Fruit fly (Drosophila melanogaster) whole organism, larva: ENCODE results near the gene CG5984.

Experiments
- noc ChIP-seq: fragments of 200-800 bp; sonication (Bioruptor generic); optimal IDR thresholded peaks from 3 replicates; lab custom pipeline; 2019; ENCODE audit warnings: missing biosample characterization, mild to moderate bottlenecking, missing genetic modification characterization, moderate library complexity

CG5984 gene

DNA sequence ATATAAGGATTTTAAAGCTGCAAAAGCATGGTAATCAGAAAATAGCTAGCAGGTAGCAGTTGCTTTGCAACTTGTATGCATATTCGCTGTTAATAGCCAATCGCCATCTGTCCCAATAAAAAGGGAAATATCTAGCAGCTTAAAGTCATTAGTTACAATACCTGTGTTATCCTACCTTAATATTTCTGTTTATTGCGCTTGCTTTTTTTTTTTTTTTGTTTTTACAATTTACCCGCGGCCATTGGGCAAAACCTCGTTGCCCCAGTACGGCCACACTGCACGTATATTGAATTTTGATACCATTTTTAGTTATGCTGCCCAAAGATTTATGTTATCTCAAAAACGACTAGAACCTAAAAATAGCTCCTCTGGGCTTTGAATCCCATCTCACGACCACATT is 24.4 kb upstream of the CG5984 start:
- no peak for TF ChIP-seq noc (tag; lab: Kevin White, UChicago)

DNA sequence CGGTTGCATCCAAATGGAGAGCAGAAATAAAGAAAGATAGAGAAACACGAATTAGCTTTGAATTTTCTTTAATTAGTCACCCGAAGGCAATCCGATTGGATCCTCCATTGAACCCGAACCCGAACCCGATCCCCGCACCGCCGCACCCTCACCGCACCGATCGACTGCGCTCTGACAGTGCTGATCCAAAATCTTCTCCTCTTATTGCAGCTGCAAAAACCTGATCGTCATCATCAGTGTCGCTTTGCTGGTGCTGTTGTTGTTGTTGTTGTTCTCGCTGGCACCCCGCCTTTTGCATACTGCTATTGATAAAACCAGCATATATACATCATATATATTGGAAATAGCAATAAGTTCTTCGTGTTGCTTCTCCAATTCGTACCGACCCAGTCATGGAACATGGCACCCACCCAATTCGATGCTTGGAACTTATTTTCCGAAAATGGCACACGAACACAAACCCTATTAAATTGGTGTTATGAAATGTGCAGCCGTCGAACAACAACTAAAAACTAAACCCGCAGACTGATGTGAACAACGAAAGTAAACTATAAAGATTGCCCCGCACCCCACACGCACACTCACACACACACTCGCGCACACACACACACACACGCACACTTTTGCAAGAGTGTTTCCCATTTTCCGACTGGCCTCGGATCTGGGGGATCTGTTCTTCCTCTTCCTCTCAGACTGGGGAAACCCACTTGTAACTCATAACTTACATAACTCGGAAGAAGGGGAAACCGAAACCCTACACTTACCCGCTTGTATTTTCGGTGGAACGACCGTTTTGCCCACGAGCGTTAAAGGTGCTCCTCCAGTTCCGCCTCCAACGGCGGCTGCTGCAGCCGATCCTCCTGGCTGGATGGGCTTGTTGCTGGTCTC is 22.8 kb upstream of the CG5984 start:
- TF ChIP-seq noc (tag; lab: Kevin White, UChicago): no peak

- TF ChIP-seq noc (tag; lab: Kevin White, UChicago): no peak
Measured at dm6 chr3R:27265330-27265729, 17.5 kb upstream of the CG5984 start, which contains the start of the genes CG14262 and CG14260. CG14262 (minus strand) TSS chr3R:27265430. CG14260 (plus strand) TSS chr3R:27265457.

DNA sequence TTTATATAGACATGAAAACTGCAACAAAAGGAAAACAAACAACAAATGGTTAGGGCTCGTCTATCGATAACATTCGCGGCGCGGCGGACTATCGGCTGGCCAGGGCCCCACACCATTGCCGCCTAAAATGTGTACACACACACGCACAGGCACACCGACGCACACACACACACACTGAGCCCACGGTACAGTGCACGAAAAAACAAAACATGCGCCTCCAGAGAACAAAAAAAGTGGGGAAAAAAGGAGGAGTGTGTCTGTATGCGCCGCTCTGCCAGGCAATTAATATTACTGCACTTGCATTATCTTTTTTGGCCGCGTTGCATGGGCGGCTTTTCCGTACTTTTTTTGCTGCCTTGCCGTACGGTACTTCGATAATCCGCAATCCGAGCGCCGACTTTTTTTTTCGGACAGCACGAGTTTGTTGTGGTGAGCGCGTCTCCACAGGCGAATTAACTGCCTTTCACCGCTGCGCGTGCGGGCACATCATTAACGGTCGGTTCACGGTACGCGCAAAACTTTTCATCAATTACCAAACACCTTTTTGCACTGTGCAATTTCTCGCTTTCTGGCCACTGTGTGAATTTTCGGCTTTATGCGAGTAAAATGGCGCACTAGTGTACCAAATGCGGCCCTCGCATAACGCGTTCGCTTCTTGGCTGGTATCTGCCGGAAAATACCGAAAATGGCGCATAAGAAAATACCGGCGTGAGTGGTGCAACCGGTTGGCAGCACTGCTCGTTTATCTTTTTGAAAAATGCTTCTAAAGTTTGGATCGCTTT is 15.8 kb upstream of the CG5984 start, which contains the start of gene woc:
Gene woc (minus strand): TSS at position 622 of the 782 bp plus-strand sequence.
- peak; percentile 33 for TF ChIP-seq noc (tag; lab: Kevin White, UChicago)

- TF ChIP-seq noc (tag; lab: Kevin White, UChicago): no peak
Measured at dm6 chr3R:27253921-27254376, 6.2 kb upstream of the CG5984 start.

DNA sequence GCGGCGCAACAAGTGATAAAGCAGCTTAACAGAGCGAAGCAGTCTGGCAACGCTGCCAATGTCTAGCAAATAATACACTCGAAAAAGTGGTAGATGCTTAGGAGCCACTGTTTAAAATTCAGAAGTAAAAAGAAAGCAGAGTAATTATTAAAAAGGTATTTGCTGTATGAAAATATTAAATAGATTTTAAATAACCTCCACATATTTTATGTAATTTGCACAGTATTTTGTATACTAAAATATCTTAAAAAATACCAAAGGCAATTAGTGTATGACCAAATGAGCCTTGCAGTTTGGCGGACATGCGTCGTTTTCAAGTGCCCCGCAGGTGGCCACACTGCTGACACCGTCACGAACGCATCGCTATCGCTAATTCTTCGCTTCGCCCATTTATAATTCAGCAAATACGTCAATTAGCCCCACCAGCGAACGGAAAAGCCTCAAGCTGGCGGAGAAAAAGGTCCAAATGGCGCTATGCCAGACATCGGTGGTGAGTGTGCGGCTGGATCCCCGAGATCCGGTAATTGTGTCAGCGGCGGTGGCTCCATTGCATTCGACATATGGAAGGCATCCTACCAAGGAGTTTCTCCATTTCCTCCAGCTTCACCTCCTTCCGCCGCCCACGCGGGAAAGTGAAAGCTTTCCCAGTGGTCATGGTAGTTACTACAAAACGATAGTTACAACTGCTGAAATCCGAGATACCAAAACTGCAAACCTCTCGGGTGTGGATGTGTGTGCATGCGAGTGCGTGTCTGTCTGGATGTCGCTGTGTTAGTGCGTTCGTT is 5.5 kb upstream of the CG5984 start, which contains the start of gene pll:
Gene pll (minus strand): TSS at position 47 of the 785 bp plus-strand sequence.
- TF ChIP-seq noc (tag; lab: Kevin White, UChicago): peak; percentile 54

DNA sequence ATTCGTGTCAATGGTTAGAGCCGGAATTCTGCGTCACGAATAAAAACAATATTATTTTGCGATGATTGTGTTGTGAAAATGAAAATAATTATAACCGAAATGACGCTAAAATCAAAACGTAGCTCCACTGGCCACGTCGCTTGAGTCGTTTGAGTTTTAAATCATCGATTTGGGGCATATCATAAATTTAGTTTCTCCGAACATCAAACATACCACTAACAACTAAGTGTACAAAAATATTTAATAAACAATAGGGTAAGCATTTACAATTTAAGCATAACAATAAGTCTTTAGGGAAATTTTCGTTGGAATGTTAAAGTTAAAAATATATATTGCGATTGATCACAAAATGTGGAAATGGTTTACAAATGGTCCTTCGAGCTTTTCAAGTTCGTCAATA is 3.1 kb upstream of the CG5984 start, which contains the start of the genes TTLL6B and TfIIA-L:
Gene TTLL6B (minus strand): TSS at position 101 of the 400 bp plus-strand sequence.
Gene TfIIA-L (plus strand): TSS at position 206 of the 400 bp plus-strand sequence.
- TF ChIP-seq noc (tag; lab: Kevin White, UChicago): no peak

dm6 chr3R:27246264-27246663 is 1.5 kb downstream of the CG5984 start:
- TF ChIP-seq noc (tag; lab: Kevin White, UChicago): peak; percentile 90

DNA sequence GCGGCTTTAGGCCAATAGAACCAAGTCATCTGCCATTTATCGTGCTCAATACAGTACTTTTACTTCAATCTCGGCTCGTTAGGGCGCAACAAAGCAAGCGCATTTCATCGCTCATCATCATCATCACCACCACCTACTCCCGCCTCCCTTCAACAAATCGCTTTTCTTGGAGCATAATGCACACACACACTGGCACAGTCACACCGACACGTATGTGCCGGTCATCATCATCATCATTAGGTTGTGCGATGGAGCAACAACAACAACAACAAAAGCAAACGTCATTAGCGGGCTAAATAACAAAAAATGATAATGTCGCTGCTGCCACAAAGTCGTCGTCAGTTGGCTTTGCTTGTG is 2.4 kb downstream of the CG5984 start:
- TF ChIP-seq noc (tag; lab: Kevin White, UChicago): no peak

- no peak for TF ChIP-seq noc (tag; lab: Kevin White, UChicago)
Measured at dm6 chr3R:27244742-27245400, 2.9 kb downstream of the CG5984 start, which contains the start of gene CG18766. CG18766 (minus strand) TSS chr3R:27245249.

dm6 chr3R:27244412-27244741 is 3.4 kb downstream of the CG5984 start:
- no peak for TF ChIP-seq noc (tag; lab: Kevin White, UChicago)

DNA sequence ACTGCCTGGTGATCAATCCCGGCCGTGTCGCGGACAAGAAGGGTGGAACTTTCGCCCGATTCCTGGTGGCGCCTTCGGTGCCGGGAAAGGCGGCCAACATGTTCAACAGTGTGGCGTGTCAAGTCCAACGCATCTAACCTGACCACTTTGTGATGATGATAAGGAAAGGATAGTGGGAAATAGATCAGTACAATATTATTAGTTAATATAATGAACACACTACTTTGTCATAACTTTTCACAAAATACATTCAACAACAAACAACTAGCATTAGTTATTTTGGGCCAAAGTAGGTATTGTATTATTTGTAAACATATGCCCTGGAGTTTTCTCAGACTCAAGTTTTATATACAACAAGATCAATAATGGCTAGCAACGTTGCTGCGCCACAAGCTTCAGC is 6.8 kb downstream of the CG5984 start, which contains the start of gene CG17991:
Gene CG17991 (plus strand): TSS at position 301 of the 400 bp plus-strand sequence.
- no peak for TF ChIP-seq noc (tag; lab: Kevin White, UChicago)

- no peak for TF ChIP-seq noc (tag; lab: Kevin White, UChicago)
Measured at dm6 chr3R:27238438-27239301, 9.1 kb downstream of the CG5984 start, which contains the start of the genes CG31064 and PolA2. CG31064 (minus strand) TSS chr3R:27239085. PolA2 (plus strand) TSS chr3R:27239163.
